Fruit fly (Drosophila melanogaster): ENCODE data around the gene oc.

DNA sequence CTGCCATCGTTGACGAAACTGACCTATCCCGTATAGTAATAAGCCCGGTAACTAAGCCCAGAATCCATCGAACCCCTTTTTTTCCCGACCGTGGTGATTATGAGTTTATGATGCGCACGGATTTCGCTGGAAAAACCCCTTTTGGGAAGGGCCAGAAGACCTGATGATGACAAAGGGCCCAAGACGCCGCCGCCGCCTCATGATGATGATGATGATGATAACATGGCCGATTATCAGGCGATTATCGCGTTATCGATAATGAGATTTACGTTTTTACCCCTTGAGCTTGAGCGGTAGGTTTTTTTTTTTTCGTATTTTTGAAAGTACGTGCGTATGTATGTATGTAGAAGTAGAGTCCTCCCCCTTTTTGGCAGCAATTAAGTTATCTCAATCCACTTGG, 4.7 kb upstream of the oc start:
- TF ChIP-seq CG4496 (GFP tag; IDR thresholded peaks at IDR 0.05) (no peak), CG15710 (tag; optimal IDR thresholded peaks at IDR 0.05) (no peak), Pif1B (GFP tag; optimal IDR thresholded peaks at IDR 0.05) (no peak)
